Fruit fly (Drosophila melanogaster) Kc167 (cell line): ENCODE measurements around the gene CG13408.

Experiments used
- Myc ChIP-seq: fragments of >200 bp; optimal IDR thresholded peaks from 2 replicates; lab custom pipeline; 2017; ENCODE audit warnings: missing external identifiers
- Sin3A ChIP-seq: fragments of >200 bp; optimal IDR thresholded peaks from 2 replicates; lab custom pipeline; 2018; ENCODE audit warnings: missing external identifiers
- h ChIP-seq: fragments of >200 bp; optimal IDR thresholded peaks from 3 replicates; lab custom pipeline; 2018; ENCODE audit warnings: missing external identifiers
- insv ChIP-seq: fragments of >200 bp; optimal IDR thresholded peaks from 3 replicates; lab custom pipeline; 2018; ENCODE audit warnings: missing external identifiers
- psq ChIP-seq: fragments of >200 bp; optimal IDR thresholded peaks from 2 replicates; lab custom pipeline; 2017; ENCODE audit warnings: missing external identifiers
- ttk ChIP-seq: sonication (Bioruptor generic); optimal IDR thresholded peaks from 2 replicates; lab custom pipeline; 2017; ENCODE audit warnings: missing external identifiers

CG13408 gene

DNA sequence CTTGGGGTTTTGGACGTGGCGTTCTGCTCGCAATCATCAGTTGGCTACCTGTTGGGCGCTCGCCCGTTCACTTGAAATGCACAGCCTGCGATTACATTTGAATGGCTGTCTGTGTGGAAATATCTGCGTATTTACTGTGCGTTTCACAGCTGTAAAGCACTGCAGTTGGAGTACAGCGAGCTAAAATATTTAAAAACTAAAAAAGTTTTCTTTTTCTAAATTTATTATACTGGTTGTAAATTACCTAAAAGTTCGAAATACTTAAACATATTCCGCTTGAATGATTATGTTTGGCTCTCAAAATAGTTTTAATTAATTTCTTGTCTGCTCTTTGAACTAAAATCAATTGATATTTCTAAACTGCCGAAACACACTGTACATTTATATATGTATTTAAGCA lies 34.0 kb upstream of the CG13408 start:
- no peak for TF ChIP-seq psq (lab: Kevin White, UChicago)
- no peak for TF ChIP-seq Sin3A (lab: Kevin White, UChicago)
- TF ChIP-seq Myc (lab: Kevin White, UChicago): no peak
- no peak for TF ChIP-seq insv (lab: Kevin White, UChicago)
- no peak for TF ChIP-seq h
- no peak for TF ChIP-seq ttk (lab: Kevin White, UChicago)

dm6 chr3R:22046723-22047122 lies 33.5 kb upstream of the CG13408 start:
- TF ChIP-seq insv (lab: Kevin White, UChicago) (no peak), Sin3A (lab: Kevin White, UChicago) (no peak), h (no peak), Myc (lab: Kevin White, UChicago) (no peak), psq (lab: Kevin White, UChicago) (no peak), ttk (lab: Kevin White, UChicago) (no peak)

DNA sequence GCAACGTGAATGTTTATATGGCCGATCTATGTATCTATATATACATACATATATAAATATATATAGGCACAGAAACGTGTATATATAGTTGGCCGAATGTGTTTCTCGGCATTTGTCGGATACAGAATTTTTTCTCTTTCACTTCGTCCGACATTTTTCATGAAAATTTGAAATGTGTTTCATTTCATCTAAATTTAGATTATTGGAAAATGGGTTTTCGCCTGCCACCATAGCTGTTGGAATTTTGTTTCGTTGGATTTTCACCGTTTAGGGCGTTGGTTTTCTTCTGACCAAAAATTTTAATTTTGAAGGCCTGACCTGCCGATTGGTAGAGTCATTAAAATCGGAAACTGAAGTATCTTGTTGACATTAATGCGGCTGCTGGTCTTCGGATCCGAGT lies 32.8 kb upstream of the CG13408 start:
- TF ChIP-seq ttk (lab: Kevin White, UChicago) (no peak), psq (lab: Kevin White, UChicago) (no peak), Myc (lab: Kevin White, UChicago) (no peak), h (no peak), insv (lab: Kevin White, UChicago) (no peak), Sin3A (lab: Kevin White, UChicago) (no peak)

DNA sequence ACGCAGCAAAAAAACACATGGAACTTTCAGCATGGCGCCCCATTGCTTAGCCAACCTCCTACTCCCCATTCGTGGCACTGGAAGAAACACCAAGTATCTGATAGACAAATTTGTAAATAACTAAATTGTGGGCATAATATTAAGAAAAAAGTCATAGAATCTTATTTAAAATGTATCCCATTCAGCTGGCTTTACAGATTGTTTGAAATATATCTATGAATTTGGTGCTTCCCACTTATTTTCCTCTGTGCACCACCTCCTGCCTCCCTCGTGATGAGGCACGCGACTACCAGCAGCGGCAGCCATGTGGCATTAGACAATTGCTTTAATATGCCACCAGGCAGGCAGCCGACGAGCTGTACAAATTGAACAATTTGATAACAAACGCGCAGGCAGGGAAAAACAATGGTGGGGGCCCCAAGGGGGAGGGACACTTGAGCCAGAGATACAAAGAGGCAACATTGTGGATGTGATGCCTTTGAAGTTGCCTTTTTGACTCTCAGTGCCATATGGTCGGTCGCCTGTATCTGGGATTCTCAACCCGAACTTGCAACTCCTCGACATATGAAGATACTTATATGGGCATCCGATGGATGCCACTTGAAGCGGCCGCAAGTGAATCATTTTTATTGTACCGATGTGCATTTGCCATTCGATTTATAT lies 30.9 kb upstream of the CG13408 start:
- TF ChIP-seq Myc (lab: Kevin White, UChicago) (no peak), psq (lab: Kevin White, UChicago) (no peak), insv (lab: Kevin White, UChicago) (no peak), h (no peak), ttk (lab: Kevin White, UChicago) (no peak), Sin3A (lab: Kevin White, UChicago) (no peak)

DNA sequence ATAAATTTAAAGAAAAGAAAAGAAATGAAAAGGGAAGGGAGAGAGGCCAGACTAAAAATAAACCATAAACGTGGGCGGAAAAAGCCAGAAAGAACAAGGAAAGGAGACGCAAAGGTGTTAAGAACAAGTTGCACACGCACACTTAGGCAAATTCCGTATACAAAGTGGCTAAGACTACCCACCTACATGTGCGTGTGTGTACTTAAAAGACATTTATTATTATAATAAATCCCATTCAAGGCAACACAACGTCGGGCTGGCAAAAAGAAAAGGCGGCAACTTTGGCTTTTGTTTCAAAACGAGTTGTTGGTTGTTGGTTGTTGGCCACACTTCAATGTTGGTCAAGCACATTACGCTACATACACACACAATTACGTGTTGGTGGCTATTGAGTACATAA lies 27.9 kb upstream of the CG13408 start:
- TF ChIP-seq insv (lab: Kevin White, UChicago) (no peak), psq (lab: Kevin White, UChicago) (no peak), Sin3A (lab: Kevin White, UChicago) (no peak), ttk (lab: Kevin White, UChicago) (no peak), h (no peak), Myc (lab: Kevin White, UChicago) (no peak)

dm6 chr3R:22053202-22053601 lies 27.0 kb upstream of the CG13408 start:
- no peak for TF ChIP-seq ttk (lab: Kevin White, UChicago)
- no peak for TF ChIP-seq psq (lab: Kevin White, UChicago)
- no peak for TF ChIP-seq h
- TF ChIP-seq Sin3A (lab: Kevin White, UChicago): no peak
- no peak for TF ChIP-seq insv (lab: Kevin White, UChicago)
- TF ChIP-seq Myc (lab: Kevin White, UChicago): no peak

DNA sequence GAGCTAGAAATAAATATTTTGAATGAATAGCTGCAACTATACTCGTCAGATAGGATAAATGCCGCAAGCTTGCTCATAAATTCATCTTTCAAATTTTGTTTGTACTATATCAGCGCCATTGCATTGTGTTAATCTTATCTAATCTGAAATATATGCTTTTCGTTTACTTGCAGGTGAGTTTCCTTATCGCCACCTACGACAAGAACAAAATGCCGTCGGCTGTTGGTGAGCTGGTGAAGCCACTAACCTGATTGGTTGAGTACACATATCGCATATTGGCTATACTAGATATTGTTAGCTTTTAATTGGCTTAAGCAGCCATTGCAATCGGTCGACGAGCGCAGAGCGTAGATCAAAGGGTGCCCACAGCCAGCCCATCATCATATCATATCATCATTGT lies 26.4 kb upstream of the CG13408 start:
- TF ChIP-seq h (no peak), insv (lab: Kevin White, UChicago) (no peak), Sin3A (lab: Kevin White, UChicago) (no peak), ttk (lab: Kevin White, UChicago) (no peak), psq (lab: Kevin White, UChicago) (no peak), Myc (lab: Kevin White, UChicago) (no peak)

DNA sequence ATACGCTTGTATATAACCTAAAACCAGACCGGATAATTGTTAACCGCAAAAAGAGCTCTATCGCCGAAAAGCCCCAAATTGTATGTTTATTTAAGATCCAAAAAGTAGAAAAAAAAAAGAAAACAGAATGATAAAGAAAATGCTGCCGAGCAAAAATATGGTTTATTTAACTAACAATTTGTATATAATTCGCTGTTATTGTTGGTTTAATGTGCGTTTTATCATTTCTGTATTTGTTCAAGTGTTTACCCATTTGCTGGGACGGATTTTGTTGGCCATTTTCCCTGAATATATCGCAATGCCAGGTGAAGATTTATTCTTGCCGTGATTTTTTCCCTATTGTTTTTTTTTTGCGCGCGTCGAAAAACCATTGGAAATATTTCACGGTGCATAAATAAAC lies 23.1 kb upstream of the CG13408 start:
- TF ChIP-seq Myc (lab: Kevin White, UChicago): no peak
- no peak for TF ChIP-seq psq (lab: Kevin White, UChicago)
- TF ChIP-seq Sin3A (lab: Kevin White, UChicago): no peak
- TF ChIP-seq ttk (lab: Kevin White, UChicago): no peak
- no peak for TF ChIP-seq h
- no peak for TF ChIP-seq insv (lab: Kevin White, UChicago)

DNA sequence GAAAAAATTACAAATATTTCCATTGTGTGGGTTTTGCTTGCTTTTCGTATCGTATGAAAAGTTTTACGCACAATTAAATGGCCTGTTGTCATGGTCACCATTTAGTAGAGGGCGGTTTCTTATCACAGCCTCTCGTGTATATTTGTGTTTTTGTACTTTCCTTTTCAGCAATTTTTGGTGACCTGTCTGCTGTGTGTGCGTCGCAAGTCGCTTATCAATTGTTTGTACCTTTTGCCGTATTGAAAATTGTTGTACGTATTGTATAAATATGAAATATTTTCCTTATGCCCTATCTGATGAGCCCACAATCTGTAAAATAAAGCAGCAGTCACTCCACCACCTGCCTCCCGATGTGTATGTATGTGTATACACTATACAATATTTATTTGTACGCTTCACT lies 13.7 kb upstream of the CG13408 start:
- TF ChIP-seq h (no peak), psq (lab: Kevin White, UChicago) (no peak), insv (lab: Kevin White, UChicago) (no peak)

- TF ChIP-seq Sin3A (lab: Kevin White, UChicago) (no peak), h (no peak), ttk (lab: Kevin White, UChicago) (no peak), psq (lab: Kevin White, UChicago) (no peak), Myc (lab: Kevin White, UChicago) (no peak), insv (lab: Kevin White, UChicago) (no peak)
Measured at dm6 chr3R:22067235-22067634, 12.9 kb upstream of the CG13408 start.

- TF ChIP-seq psq (lab: Kevin White, UChicago) (no peak), Myc (lab: Kevin White, UChicago) (no peak), ttk (lab: Kevin White, UChicago) (no peak), insv (lab: Kevin White, UChicago) (no peak), Sin3A (lab: Kevin White, UChicago) (no peak), h (no peak)
Measured at dm6 chr3R:22071628-22072027, 8.6 kb upstream of the CG13408 start.

dm6 chr3R:22072553-22072952 lies 7.6 kb upstream of the CG13408 start:
- no peak for TF ChIP-seq Sin3A (lab: Kevin White, UChicago)
- no peak for TF ChIP-seq h
- no peak for TF ChIP-seq insv (lab: Kevin White, UChicago)
- TF ChIP-seq Myc (lab: Kevin White, UChicago): no peak
- TF ChIP-seq ttk (lab: Kevin White, UChicago): no peak
- no peak for TF ChIP-seq psq (lab: Kevin White, UChicago)
